Fruit fly (Drosophila melanogaster) whole organism, wandering third instar larva: ENCODE measurements around the gene CG13674.

Source experiments
- Abd-B ChIP-seq: fragments of >200 bp; optimal IDR thresholded peaks from 2 replicates; lab custom pipeline; 2017; ENCODE audit warnings: missing biosample characterization, missing genetic modification characterization
- CG32264 ChIP-seq: fragments of 200-800 bp; sonication (Bioruptor generic); optimal IDR thresholded peaks from 2 replicates; lab custom pipeline; 2016; ENCODE audit warnings: missing biosample characterization, missing genetic modification characterization
- CG9705 ChIP-seq: fragments of 200-800 bp; sonication (Bioruptor generic); optimal IDR thresholded peaks from 2 replicates; lab custom pipeline; 2018; ENCODE audit warnings: missing biosample characterization, mild to moderate bottlenecking, missing genetic modification characterization
- CrebA ChIP-seq: fragments of 200-800 bp; sonication (Bioruptor generic); optimal IDR thresholded peaks from 2 replicates; lab custom pipeline; 2016; ENCODE audit warnings: missing biosample characterization, mild to moderate bottlenecking, missing genetic modification characterization, borderline replicate concordance
- Dfd ChIP-seq: fragments of >200 bp; optimal IDR thresholded peaks from 2 replicates; lab custom pipeline; 2017; ENCODE audit warnings: missing biosample characterization, missing genetic modification characterization
- Dif ChIP-seq: fragments of 200-275, 200-300 bp; sonication (Bioruptor generic); optimal IDR thresholded peaks from 2 replicates; lab custom pipeline; 2018; ENCODE audit warnings: missing biosample characterization, missing genetic modification characterization; ENCODE audit not compliant: partially characterized antibody
- GATAd ChIP-seq: sonication (Bioruptor generic); optimal IDR thresholded peaks from 2 replicates; lab custom pipeline; 2016; ENCODE audit warnings: missing biosample characterization, missing genetic modification characterization
- HLH106 ChIP-seq: fragments of 200-800 bp; optimal IDR thresholded peaks from 3 replicates; lab custom pipeline; 2019; ENCODE audit warnings: missing biosample characterization, mild to moderate bottlenecking, missing genetic modification characterization, moderate library complexity
- Hnf4 ChIP-seq: fragments of 200-800 bp; sonication (Bioruptor generic); optimal IDR thresholded peaks from 2 replicates; lab custom pipeline; 2016; ENCODE audit warnings: missing biosample characterization, mild to moderate bottlenecking, missing genetic modification characterization
- Hr78 ChIP-seq: fragments of >200 bp; optimal IDR thresholded peaks from 2 replicates; lab custom pipeline; 2017; ENCODE audit warnings: missing biosample characterization, missing genetic modification characterization
- Hr83 ChIP-seq: fragments of 200-300 bp; sonication (Bioruptor generic); optimal IDR thresholded peaks from 2 replicates; lab custom pipeline; 2016; ENCODE audit warnings: missing biosample characterization, mild to moderate bottlenecking, missing genetic modification characterization, moderate library complexity; ENCODE audit not compliant: poor library complexity, severe bottlenecking
- Jra ChIP-seq: sonication (Bioruptor generic); optimal IDR thresholded peaks from 2 replicates; lab custom pipeline; 2016; ENCODE audit warnings: missing biosample characterization, missing genetic modification characterization
- Mio ChIP-seq: sonication (Bioruptor generic); optimal IDR thresholded peaks from 2 replicates; lab custom pipeline; 2016; ENCODE audit warnings: missing biosample characterization, missing genetic modification characterization
- Myc ChIP-seq: fragments of >200 bp; optimal IDR thresholded peaks from 2 replicates; lab custom pipeline; 2017
- N ChIP-seq: fragments of >200 bp; optimal IDR thresholded peaks from 2 replicates; lab custom pipeline; 2018; ENCODE audit warnings: missing biosample characterization, missing external identifiers, missing genetic modification characterization
- OdsH ChIP-seq: fragments of 200-800 bp; sonication (Bioruptor generic); optimal IDR thresholded peaks from 2 replicates; lab custom pipeline; 2016; ENCODE audit warnings: missing biosample characterization, mild to moderate bottlenecking, missing genetic modification characterization
- Rel ChIP-seq, 2 experiments: fragments of 200-800 bp; sonication (Bioruptor generic) in 1 of 2; optimal IDR thresholded peaks; 2 replicates in 1 of 2; 3 replicates in 1 of 2; lab custom pipeline; 2016 to 2019; ENCODE audit warnings: mild to moderate bottlenecking in 2 of 2, missing biosample characterization in 2 of 2, missing genetic modification characterization in 2 of 2, moderate library complexity in 1 of 2
- Sp1 ChIP-seq: fragments of 200-800 bp; sonication (Bioruptor generic); optimal IDR thresholded peaks from 3 replicates; lab custom pipeline; 2019; ENCODE audit warnings: missing biosample characterization, mild to moderate bottlenecking, missing genetic modification characterization, moderate library complexity
- br ChIP-seq: fragments of 200-800 bp; sonication (Bioruptor generic); optimal IDR thresholded peaks from 2 replicates; lab custom pipeline; 2016; ENCODE audit warnings: missing biosample characterization, missing genetic modification characterization
- brk ChIP-seq: fragments of 200-800 bp; sonication (Bioruptor generic); optimal IDR thresholded peaks from 2 replicates; lab custom pipeline; 2016; ENCODE audit warnings: missing biosample characterization, mild to moderate bottlenecking, missing genetic modification characterization
- dmrt93B ChIP-seq: fragments of 200-800 bp; sonication (Bioruptor generic); optimal IDR thresholded peaks from 2 replicates; lab custom pipeline; 2018; ENCODE audit warnings: missing biosample characterization, mild to moderate bottlenecking, missing genetic modification characterization
- dsf ChIP-seq: sonication (Bioruptor generic); optimal IDR thresholded peaks from 2 replicates; lab custom pipeline; 2016; ENCODE audit warnings: missing biosample characterization, missing genetic modification characterization, borderline replicate concordance
- ey ChIP-seq: fragments of 200-800 bp; sonication (Bioruptor generic); optimal IDR thresholded peaks from 2 replicates; lab custom pipeline; 2016; ENCODE audit warnings: missing biosample characterization, missing genetic modification characterization
- foxo ChIP-seq, 2 experiments: fragments of 200-800 bp; sonication (Bioruptor generic); optimal IDR thresholded peaks; 2 replicates in 1 of 2; 3 replicates in 1 of 2; lab custom pipeline; 2016 to 2017; ENCODE audit warnings: missing biosample characterization in 2 of 2, missing genetic modification characterization in 2 of 2
- fru ChIP-seq: fragments of 200-800 bp; sonication (Bioruptor generic); optimal IDR thresholded peaks from 3 replicates; lab custom pipeline; 2016; ENCODE audit warnings: missing biosample characterization, mild to moderate bottlenecking, missing genetic modification characterization
- h ChIP-seq: fragments of 200-800 bp; sonication (Bioruptor generic); optimal IDR thresholded peaks from 3 replicates; lab custom pipeline; 2016; ENCODE audit warnings: missing biosample characterization, mild to moderate bottlenecking, missing genetic modification characterization
- lola ChIP-seq: fragments of >200 bp; optimal IDR thresholded peaks from 2 replicates; lab custom pipeline; 2017; ENCODE audit warnings: missing biosample characterization, missing genetic modification characterization
- pan ChIP-seq: fragments of >200 bp; optimal IDR thresholded peaks from 2 replicates; lab custom pipeline; 2017
- rgr ChIP-seq: fragments of 200-800 bp; sonication (Bioruptor generic); optimal IDR thresholded peaks from 3 replicates; lab custom pipeline; 2016; ENCODE audit warnings: missing biosample characterization, mild to moderate bottlenecking, missing genetic modification characterization
- sv ChIP-seq: fragments of 200-800 bp; sonication (Bioruptor generic); optimal IDR thresholded peaks from 3 replicates; lab custom pipeline; 2016; ENCODE audit warnings: missing biosample characterization, missing genetic modification characterization
- woc ChIP-seq: sonication (Bioruptor generic); optimal IDR thresholded peaks from 2 replicates; lab custom pipeline; 2016; ENCODE audit warnings: missing biosample characterization, mild to moderate bottlenecking, missing genetic modification characterization

CG13674 gene

DNA sequence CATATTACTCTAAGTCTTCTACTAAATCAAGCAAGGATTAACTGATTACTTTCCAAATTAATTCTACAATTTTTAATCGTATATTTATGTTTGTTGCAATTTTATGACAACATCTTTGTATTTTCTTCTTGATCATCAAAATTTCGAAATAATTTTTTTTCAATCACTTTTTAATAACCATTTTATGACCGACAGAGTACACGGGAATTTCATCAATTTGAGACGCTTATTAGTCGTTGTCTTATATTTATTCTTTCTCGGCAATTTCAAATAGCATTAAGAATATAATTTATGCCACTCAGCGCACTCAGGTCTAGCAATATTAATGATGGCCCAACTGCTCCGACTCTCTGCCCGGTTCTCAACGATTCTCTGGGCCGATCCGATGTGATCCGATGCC is 3.8 kb downstream of the CG13674 start, which contains the start of gene CG8012:
Gene CG8012 (plus strand): TSS at position 301 of the 400 bp plus-strand sequence.
- TF ChIP-seq N (GFP tag; lab: Kevin White, UChicago) (no peak), Hr83 (GFP tag; lab: Kevin White, UChicago) (no peak), rgr (GFP tag; lab: Kevin White, UChicago) (no peak), CrebA (no peak), Mio (GFP tag; lab: Kevin White, UChicago) (no peak), Hr78 (GFP tag; lab: Kevin White, UChicago) (no peak), lola (GFP tag; lab: Kevin White, UChicago) (no peak), GATAd (GFP tag; lab: Kevin White, UChicago) (no peak), Dfd (GFP tag; lab: Kevin White, UChicago) (no peak), Sp1 (GFP tag; lab: Kevin White, UChicago) (no peak), br (GFP tag; lab: Kevin White, UChicago) (no peak), woc (GFP tag; lab: Kevin White, UChicago) (no peak), Abd-B (no peak), Dif (no peak), foxo (GFP tag; optimal IDR thresholded peaks at IDR 0.05; lab: Kevin White, UChicago) (no peak)
- TF ChIP-seq, all 38 proteins: peak for 0

DNA sequence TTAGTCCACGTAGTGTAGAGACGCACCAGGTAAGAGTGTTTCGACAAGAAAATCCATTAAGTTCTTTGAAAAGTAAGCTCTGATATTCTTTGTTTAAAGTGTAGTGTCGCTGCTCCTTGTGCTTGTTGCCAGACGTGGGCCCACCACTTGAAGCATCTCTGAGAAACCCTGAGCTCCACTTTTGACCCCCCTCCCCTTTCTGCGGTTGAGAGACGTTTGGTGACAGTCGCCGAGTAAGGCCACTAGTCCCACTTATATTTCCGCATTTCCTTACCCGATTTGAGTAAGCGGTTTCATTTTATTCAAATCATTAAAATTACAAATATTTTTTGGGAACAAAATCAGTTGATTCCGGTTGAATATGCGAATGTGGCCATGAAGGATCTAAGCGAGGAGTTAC is 7.2 kb downstream of the CG13674 start, which contains the start of gene CG8006:
Gene CG8006 (plus strand): TSS at position 301 of the 400 bp plus-strand sequence.
- no peak for TF ChIP-seq Mio (GFP tag; lab: Kevin White, UChicago)
- no peak for TF ChIP-seq pan (lab: Kevin White, UChicago)
- TF ChIP-seq br (GFP tag; lab: Kevin White, UChicago): no peak
- no peak for TF ChIP-seq Hnf4 (GFP tag; lab: Kevin White, UChicago)
- no peak for TF ChIP-seq Sp1 (GFP tag; lab: Kevin White, UChicago)
- TF ChIP-seq OdsH (GFP tag; lab: Kevin White, UChicago): no peak
- no peak for TF ChIP-seq Jra (GFP tag; lab: Kevin White, UChicago)
- TF ChIP-seq N (GFP tag; lab: Kevin White, UChicago): no peak

DNA sequence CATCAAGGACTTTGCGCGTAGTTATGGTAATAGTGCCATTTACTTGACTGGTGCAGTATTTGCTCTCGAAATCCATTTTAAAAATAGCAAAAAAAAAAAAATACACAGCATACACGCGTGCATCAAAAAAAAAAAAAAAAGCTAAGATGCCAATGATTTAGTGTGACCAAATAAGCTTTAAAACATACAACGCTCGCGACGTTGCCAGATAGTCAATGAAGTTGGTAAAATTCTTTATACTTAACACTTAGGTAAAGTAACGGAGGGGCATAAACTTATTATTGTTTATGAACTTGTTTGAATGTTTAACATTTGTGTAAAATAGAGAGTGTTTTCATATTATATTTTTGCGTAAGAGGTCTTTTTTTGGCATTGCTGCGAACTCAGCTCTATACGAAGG is 8.2 kb downstream of the CG13674 start, which contains the start of gene tut:
Gene tut (minus strand): TSS at position 148 of the 400 bp plus-strand sequence.
- TF ChIP-seq CG32264: no peak
- TF ChIP-seq rgr (GFP tag; lab: Kevin White, UChicago): no peak
- TF ChIP-seq GATAd (GFP tag; lab: Kevin White, UChicago): no peak
- TF ChIP-seq CrebA: no peak
- no peak for TF ChIP-seq Jra (GFP tag; lab: Kevin White, UChicago)
- TF ChIP-seq Myc (lab: Kevin White, UChicago): no peak
- no peak for TF ChIP-seq br (GFP tag; lab: Kevin White, UChicago)
- no peak for TF ChIP-seq Hr83 (GFP tag; lab: Kevin White, UChicago)
- TF ChIP-seq dsf (GFP tag; lab: Kevin White, UChicago): no peak
- no peak for TF ChIP-seq sv
- no peak for TF ChIP-seq pan (lab: Kevin White, UChicago)
- TF ChIP-seq Dfd (GFP tag; lab: Kevin White, UChicago): no peak
- no peak for TF ChIP-seq brk
- no peak for TF ChIP-seq Hr78 (GFP tag; lab: Kevin White, UChicago)
- no peak for TF ChIP-seq lola (GFP tag; lab: Kevin White, UChicago)
- TF ChIP-seq Dif: no peak
- no peak for TF ChIP-seq Mio (GFP tag; lab: Kevin White, UChicago)
- no peak for TF ChIP-seq ey (GFP tag; lab: Kevin White, UChicago)
- no peak for TF ChIP-seq foxo (GFP tag; optimal IDR thresholded peaks at IDR 0.05; lab: Kevin White, UChicago)
- TF ChIP-seq HLH106: no peak

DNA sequence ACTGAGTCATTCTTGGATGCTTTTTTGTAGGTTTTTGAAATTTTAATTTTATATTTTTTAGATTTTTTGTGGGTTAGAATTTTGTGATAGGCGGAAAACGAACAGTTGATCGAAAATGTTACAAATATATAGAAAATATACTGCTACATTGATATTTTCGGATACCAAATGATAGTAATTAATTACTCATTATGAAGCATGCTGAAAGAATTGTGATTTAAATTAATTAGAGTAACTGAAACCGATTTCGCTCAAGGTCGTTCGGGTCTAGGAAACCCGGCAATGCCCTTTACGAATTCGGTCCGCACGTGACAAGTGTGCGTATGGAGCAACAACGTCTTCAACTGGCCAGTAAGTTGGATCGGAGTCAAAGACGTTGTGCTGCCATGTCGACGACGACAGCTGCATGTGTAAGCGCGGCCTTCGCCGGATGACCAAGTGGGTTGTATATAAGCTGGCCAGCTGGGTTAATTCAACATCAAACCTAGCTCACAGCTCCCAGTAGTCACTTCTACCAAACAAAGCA is 16.4 kb downstream of the CG13674 start, which contains the start of the genes CG7366 and CG13679:
Gene CG7366 (minus strand): TSS at position 101 of the 526 bp plus-strand sequence.
Gene CG13679 (plus strand): TSS at position 476 of the 526 bp plus-strand sequence.
- TF ChIP-seq Rel (GFP tag; optimal IDR thresholded peaks at IDR 0.05; lab: Kevin White, UChicago) (no peak), Rel (tag; optimal IDR thresholded peaks at IDR 0.05; lab: Kevin White, UChicago) (no peak), Hnf4 (GFP tag; lab: Kevin White, UChicago) (no peak), Sp1 (GFP tag; lab: Kevin White, UChicago) (no peak), sv (no peak), fru (GFP tag; lab: Kevin White, UChicago) (no peak), br (GFP tag; lab: Kevin White, UChicago) (no peak), CG9705 (GFP tag; lab: Kevin White, UChicago) (no peak), dmrt93B (GFP tag; lab: Kevin White, UChicago) (no peak), Mio (GFP tag; lab: Kevin White, UChicago) (no peak), CG32264 (no peak), pan (lab: Kevin White, UChicago) (no peak), Myc (lab: Kevin White, UChicago) (no peak), rgr (GFP tag; lab: Kevin White, UChicago) (no peak), h (GFP tag; lab: Kevin White, UChicago) (no peak), foxo (GFP tag; optimal IDR thresholded peaks at IDR 0.05; lab: Kevin White, UChicago) (no peak), GATAd (GFP tag; lab: Kevin White, UChicago) (no peak)
